Fruit fly (Drosophila melanogaster) whole organism, wandering third instar larva: ENCODE measurements around the gene CG33189.

Experiments
- Abd-B ChIP-seq: fragments of >200 bp; optimal IDR thresholded peaks from 2 replicates; lab custom pipeline; 2017; ENCODE audit warnings: missing biosample characterization, missing genetic modification characterization
- Hr78 ChIP-seq: fragments of >200 bp; optimal IDR thresholded peaks from 2 replicates; lab custom pipeline; 2017; ENCODE audit warnings: missing biosample characterization, missing genetic modification characterization
- Mio ChIP-seq: sonication (Bioruptor generic); optimal IDR thresholded peaks from 2 replicates; lab custom pipeline; 2016; ENCODE audit warnings: missing biosample characterization, missing genetic modification characterization
- Vsx2 ChIP-seq: fragments of 200-300, 225-300 bp; sonication (Bioruptor generic); optimal IDR thresholded peaks from 2 replicates; lab custom pipeline; 2018; ENCODE audit warnings: missing biosample characterization, missing genetic modification characterization; ENCODE audit not compliant: partially characterized antibody
- ey ChIP-seq: fragments of 200-800 bp; sonication (Bioruptor generic); optimal IDR thresholded peaks from 2 replicates; lab custom pipeline; 2016; ENCODE audit warnings: missing biosample characterization, missing genetic modification characterization
- foxo ChIP-seq, 2 experiments: fragments of 200-800 bp; sonication (Bioruptor generic); optimal IDR thresholded peaks; 2 replicates in 1 of 2; 3 replicates in 1 of 2; lab custom pipeline; 2016 to 2017; ENCODE audit warnings: missing biosample characterization in 2 of 2, missing genetic modification characterization in 2 of 2
- h ChIP-seq: fragments of 200-800 bp; sonication (Bioruptor generic); optimal IDR thresholded peaks from 3 replicates; lab custom pipeline; 2016; ENCODE audit warnings: missing biosample characterization, mild to moderate bottlenecking, missing genetic modification characterization
- lola ChIP-seq: fragments of >200 bp; optimal IDR thresholded peaks from 2 replicates; lab custom pipeline; 2017; ENCODE audit warnings: missing biosample characterization, missing genetic modification characterization
- pan ChIP-seq: fragments of >200 bp; optimal IDR thresholded peaks from 2 replicates; lab custom pipeline; 2017
- psq ChIP-seq: fragments of 200-800 bp; sonication (Bioruptor generic); optimal IDR thresholded peaks from 3 replicates; lab custom pipeline; 2017; ENCODE audit warnings: missing biosample characterization, mild to moderate bottlenecking, missing genetic modification characterization, moderate library complexity
- sage ChIP-seq: fragments of 200-800 bp; sonication (Bioruptor generic); optimal IDR thresholded peaks from 2 replicates; lab custom pipeline; 2016; ENCODE audit warnings: missing biosample characterization, mild to moderate bottlenecking, missing genetic modification characterization
- sv ChIP-seq: fragments of 200-800 bp; sonication (Bioruptor generic); optimal IDR thresholded peaks from 3 replicates; lab custom pipeline; 2016; ENCODE audit warnings: missing biosample characterization, missing genetic modification characterization
- usp ChIP-seq: fragments of >200 bp; optimal IDR thresholded peaks from 2 replicates; lab custom pipeline; 2017; ENCODE audit warnings: missing biosample characterization, missing genetic modification characterization

- TF ChIP-seq pan (lab: Kevin White, UChicago) (no peak), psq (GFP tag; lab: Kevin White, UChicago) (no peak), h (no peak), Abd-B (GFP tag; lab: Kevin White, UChicago) (no peak), Hr78 (no peak), ey (GFP tag; lab: Kevin White, UChicago) (no peak), foxo (GFP tag; optimal IDR thresholded peaks at IDR 0.05; lab: Kevin White, UChicago) (no peak), usp (no peak), lola (GFP tag; lab: Kevin White, UChicago) (no peak), Vsx2 (GFP tag; lab: Kevin White, UChicago) (no peak), sage (peak; percentile 38), Mio (GFP tag; lab: Kevin White, UChicago) (no peak), sv (GFP tag; lab: Kevin White, UChicago) (no peak)
These were observed 43.3 kb upstream of the CG33189 start, which contains the start of the genes IscU and CG8379 for dm6 chr3R:8823761-8824499.
